Fruit fly (Drosophila melanogaster) whole organism, embryonic: ENCODE measurements around the gene atl.

Source experiments
- Ada2b ChIP-seq: fragments of 200-800 bp; sonication (Bioruptor generic); IDR thresholded peaks from 2 replicates; pipeline ENCODE4 v1.3.6; 2022; ENCODE audit warnings: missing biosample characterization, missing genetic modification characterization
- Awh ChIP-seq: fragments of 200-800 bp; sonication (Bioruptor generic); IDR thresholded peaks from 2 replicates; pipeline ENCODE4, ENCODE4 v1.3.6; 2022; ENCODE audit warnings: missing biosample characterization, missing genetic modification characterization
- Blimp-1 ChIP-seq: fragments of 200-800 bp; sonication (Bioruptor generic); optimal IDR thresholded peaks from 3 replicates; lab custom pipeline; 2018; ENCODE audit warnings: missing biosample characterization, missing genetic modification characterization, mild to moderate bottlenecking, moderate library complexity, missing genetic modification reagents
- CG10274 ChIP-seq: fragments of 200-800 bp; sonication (Bioruptor generic); optimal IDR thresholded peaks from 3 replicates; lab custom pipeline; 2017; ENCODE audit warnings: missing biosample characterization, mild to moderate bottlenecking, missing genetic modification characterization
- CG10654 ChIP-seq: fragments of 200-800 bp; sonication (Bioruptor generic); optimal IDR thresholded peaks from 2 replicates; lab custom pipeline; 2016; ENCODE audit warnings: missing biosample characterization, missing genetic modification characterization
- CG11093 ChIP-seq: fragments of 200-800 bp; sonication (Bioruptor generic); IDR thresholded peaks from 3 replicates; pipeline ENCODE4 v1.3.6; 2022; ENCODE audit warnings: missing biosample characterization, missing genetic modification characterization
- CG11398 ChIP-seq: fragments of 200-800 bp; sonication (Bioruptor generic); optimal IDR thresholded peaks from 2 replicates; lab custom pipeline; 2016; ENCODE audit warnings: missing biosample characterization, missing genetic modification characterization
- CG13296 ChIP-seq: fragments of 200-800 bp; sonication (Bioruptor generic); optimal IDR thresholded peaks from 3 replicates; lab custom pipeline; 2018; ENCODE audit warnings: missing biosample characterization, mild to moderate bottlenecking, missing genetic modification characterization
- CG13624 ChIP-seq: fragments of 200-800 bp; sonication (Bioruptor generic); optimal IDR thresholded peaks from 2 replicates; lab custom pipeline; 2016; ENCODE audit warnings: missing biosample characterization, missing genetic modification characterization
- CG1647 ChIP-seq: fragments of 200-800 bp; sonication (Bioruptor generic); optimal IDR thresholded peaks from 3 replicates; lab custom pipeline; 2016; ENCODE audit warnings: missing biosample characterization, missing genetic modification characterization
- CG17385 ChIP-seq: fragments of 200-800 bp; sonication (Bioruptor generic); optimal IDR thresholded peaks from 3 replicates; lab custom pipeline; 2018; ENCODE audit warnings: missing biosample characterization, mild to moderate bottlenecking, missing genetic modification characterization
- CG17802 ChIP-seq: fragments of 200-800 bp; sonication (Bioruptor generic); optimal IDR thresholded peaks from 2 replicates; lab custom pipeline; 2018; ENCODE audit warnings: missing biosample characterization, mild to moderate bottlenecking, missing genetic modification characterization, moderate library complexity
- CG18599 ChIP-seq: fragments of 200-800 bp; sonication (Bioruptor generic); optimal IDR thresholded peaks from 3 replicates; lab custom pipeline; 2017; ENCODE audit warnings: missing biosample characterization, missing genetic modification characterization, mild to moderate bottlenecking, moderate library complexity, missing genetic modification reagents
- CG2875 ChIP-seq: fragments of 200-800 bp; sonication (Bioruptor generic); optimal IDR thresholded peaks from 2 replicates; lab custom pipeline; 2017; ENCODE audit warnings: missing biosample characterization, mild to moderate bottlenecking, missing genetic modification characterization, missing genetic modification reagents
- CG31224 ChIP-seq: fragments of 200-800 bp; sonication (Bioruptor generic); IDR thresholded peaks from 2 replicates; pipeline ENCODE4 v1.3.6; 2022; ENCODE audit warnings: missing biosample characterization, missing genetic modification characterization
- CG3847 ChIP-seq: fragments of 200-800 bp; sonication (Bioruptor generic); IDR thresholded peaks from 2 replicates; pipeline ENCODE4 v1.3.6; 2022; ENCODE audit warnings: missing biosample characterization, missing genetic modification characterization
- CG4404 ChIP-seq: fragments of 200-800 bp; sonication (Bioruptor generic); IDR thresholded peaks from 2 replicates; pipeline ENCODE4 v1.3.6; 2022; ENCODE audit warnings: missing biosample characterization, missing genetic modification characterization
- CG6654 ChIP-seq: fragments of 200-800 bp; sonication (Bioruptor generic); optimal IDR thresholded peaks from 2 replicates; lab custom pipeline; 2017; ENCODE audit warnings: missing biosample characterization, mild to moderate bottlenecking, missing genetic modification characterization
- CG6689 ChIP-seq: fragments of 200-800 bp; sonication (Bioruptor generic); IDR thresholded peaks from 2 replicates; pipeline ENCODE4 v1.3.6; 2022; ENCODE audit warnings: missing biosample characterization, missing genetic modification characterization
- CG8388 ChIP-seq: fragments of 200-800 bp; sonication (Bioruptor generic); optimal IDR thresholded peaks from 2 replicates; lab custom pipeline; 2019; ENCODE audit warnings: missing biosample characterization, mild to moderate bottlenecking, missing genetic modification characterization, moderate library complexity
- CG9876 ChIP-seq: fragments of 200-800 bp; sonication (Bioruptor generic); optimal IDR thresholded peaks from 2 replicates; lab custom pipeline; 2016; ENCODE audit warnings: missing biosample characterization, missing genetic modification characterization
- CkIIα-i1 ChIP-seq: fragments of 200-800 bp; sonication (Bioruptor generic); IDR thresholded peaks from 2 replicates; pipeline ENCODE4 v1.3.6; 2022; ENCODE audit warnings: missing biosample characterization, missing genetic modification characterization
- Doc3 ChIP-seq: fragments of 200-800 bp; sonication (Bioruptor generic); IDR thresholded peaks from 3 replicates; pipeline ENCODE4 v1.3.6; 2022; ENCODE audit warnings: missing biosample characterization, missing genetic modification characterization; ENCODE audit not compliant: partially characterized antibody
- Eip74EF ChIP-seq, 2 experiments: fragments of 200-800 bp in 1 of 2; fragments of >200 bp in 1 of 2; sonication (Bioruptor generic) in 1 of 2; optimal IDR thresholded peaks; 2 replicates each; lab custom pipeline; 2017 to 2019; ENCODE audit warnings: missing biosample characterization in 2 of 2, missing genetic modification characterization in 2 of 2, mild to moderate bottlenecking in 1 of 2, moderate library complexity in 1 of 2
- Ets97D ChIP-seq: fragments of 200-800 bp; sonication (Bioruptor generic); optimal IDR thresholded peaks from 3 replicates; lab custom pipeline; 2016; ENCODE audit warnings: missing biosample characterization, missing genetic modification characterization
- Gug ChIP-seq: fragments of 200-800 bp; sonication (Bioruptor generic); IDR thresholded peaks from 4 replicates; pipeline ENCODE4 v1.3.6; 2022; ENCODE audit warnings: missing biosample characterization, missing genetic modification characterization
- HLH54F ChIP-seq: fragments of 200-800 bp; sonication (Bioruptor generic); optimal IDR thresholded peaks from 3 replicates; lab custom pipeline; 2016; ENCODE audit warnings: missing biosample characterization, missing genetic modification characterization
- HLHmδ ChIP-seq: fragments of 200-800 bp; sonication (Bioruptor generic); optimal IDR thresholded peaks from 2 replicates; lab custom pipeline; 2018; ENCODE audit warnings: missing biosample characterization, mild to moderate bottlenecking, missing genetic modification characterization, moderate library complexity
- Hr3 ChIP-seq: fragments of 200-800 bp; sonication (Bioruptor generic); optimal IDR thresholded peaks from 3 replicates; lab custom pipeline; 2016; ENCODE audit warnings: missing biosample characterization, missing genetic modification characterization
- MTF-1 ChIP-seq: fragments of 200-800 bp; sonication (Bioruptor generic); optimal IDR thresholded peaks from 2 replicates; lab custom pipeline; 2018; ENCODE audit warnings: missing biosample characterization, mild to moderate bottlenecking, missing genetic modification characterization, borderline replicate concordance
- NC2α ChIP-seq: fragments of 200-800 bp; sonication (Bioruptor generic); optimal IDR thresholded peaks from 2 replicates; lab custom pipeline; 2016; ENCODE audit warnings: missing biosample characterization, missing genetic modification characterization
- Poxn ChIP-seq: fragments of 200-800 bp; sonication (Bioruptor generic); IDR thresholded peaks from 2 replicates; pipeline ENCODE4 v1.3.6; 2022; ENCODE audit warnings: missing biosample characterization, missing genetic modification characterization
- Scr ChIP-seq: fragments of 200-800 bp; sonication (Bioruptor generic); IDR thresholded peaks from 2 replicates; pipeline ENCODE4 v1.3.6; 2022; ENCODE audit warnings: missing biosample characterization, missing genetic modification characterization; ENCODE audit not compliant: partially characterized antibody
- Side ChIP-seq: fragments of 200-800 bp; sonication (Bioruptor generic); optimal IDR thresholded peaks from 2 replicates; lab custom pipeline; 2016; ENCODE audit warnings: missing biosample characterization, missing genetic modification characterization
- Usf ChIP-seq: fragments of 200-800 bp; sonication (Bioruptor generic); optimal IDR thresholded peaks from 2 replicates; lab custom pipeline; 2017; ENCODE audit warnings: missing genotype, missing biosample characterization, missing genetic modification characterization
- Xrp1 ChIP-seq: fragments of 200-800 bp; sonication (Bioruptor generic); IDR thresholded peaks from 2 replicates; pipeline ENCODE4 v1.3.6; 2022; ENCODE audit warnings: missing biosample characterization, missing genetic modification characterization
- aop ChIP-seq: fragments of 200-800 bp; sonication (Bioruptor generic); IDR thresholded peaks from 2 replicates; pipeline ENCODE4 v1.3.6; 2022; ENCODE audit warnings: missing biosample characterization, missing genetic modification characterization
- bab2 ChIP-seq: fragments of 200-800 bp; sonication (Bioruptor generic); optimal IDR thresholded peaks from 2 replicates; lab custom pipeline; 2016; ENCODE audit warnings: missing biosample characterization, missing genetic modification characterization
- bbx ChIP-seq: fragments of 200-800 bp; sonication (Bioruptor generic); IDR thresholded peaks from 2 replicates; pipeline ENCODE4 v1.3.6; 2022; ENCODE audit warnings: missing biosample characterization, missing genetic modification characterization; ENCODE audit not compliant: partially characterized antibody
- bcd ChIP-seq: fragments of 200-800 bp; sonication (Bioruptor generic); optimal IDR thresholded peaks from 2 replicates; lab custom pipeline; 2017; ENCODE audit warnings: missing biosample characterization, mild to moderate bottlenecking, missing genetic modification characterization
- br ChIP-seq: fragments of >200 bp; optimal IDR thresholded peaks from 2 replicates; lab custom pipeline; 2017
- cg ChIP-seq: fragments of 200-800 bp; sonication (Bioruptor generic); optimal IDR thresholded peaks from 3 replicates; lab custom pipeline; 2019; ENCODE audit warnings: missing biosample characterization, mild to moderate bottlenecking, missing genetic modification characterization, moderate library complexity
- crp ChIP-seq, 2 experiments: fragments of 200-800 bp; sonication (Bioruptor generic); optimal IDR thresholded peaks; 2 replicates in 1 of 2; 3 replicates in 1 of 2; lab custom pipeline; 2017; ENCODE audit warnings: missing biosample characterization in 2 of 2, missing genetic modification characterization in 2 of 2, mild to moderate bottlenecking in 1 of 2, moderate library complexity in 1 of 2
- dati ChIP-seq: fragments of 200-800 bp; sonication (Bioruptor generic); IDR thresholded peaks from 2 replicates; pipeline ENCODE4 v1.3.6; 2022; ENCODE audit warnings: missing biosample characterization, missing genetic modification characterization
- ken ChIP-seq: fragments of 200-800 bp; sonication (Bioruptor generic); IDR thresholded peaks from 3 replicates; pipeline ENCODE4 v1.3.6; 2022; ENCODE audit warnings: missing biosample characterization, missing genetic modification characterization
- lab ChIP-seq: fragments of 200-800 bp; sonication (Bioruptor generic); optimal IDR thresholded peaks from 3 replicates; lab custom pipeline; 2017; ENCODE audit warnings: missing biosample characterization, missing genetic modification characterization, mild to moderate bottlenecking, moderate library complexity, missing genetic modification reagents
- pros ChIP-seq: fragments of 200-800 bp; sonication (Bioruptor generic); optimal IDR thresholded peaks from 3 replicates; lab custom pipeline; 2019; ENCODE audit warnings: missing biosample characterization, mild to moderate bottlenecking, missing genetic modification characterization, moderate library complexity
- sens ChIP-seq: fragments of 200-800 bp; sonication (Bioruptor generic); peaks from one replicate; lab custom pipeline; 2016; ENCODE audit warnings: missing biosample characterization, missing genetic modification characterization
- slou ChIP-seq: fragments of 200-800 bp; sonication (Bioruptor generic); optimal IDR thresholded peaks from 3 replicates; lab custom pipeline; 2016; ENCODE audit warnings: missing biosample characterization, missing genetic modification characterization
- sna ChIP-seq: fragments of 200-800 bp; sonication (Bioruptor generic); IDR thresholded peaks from 2 replicates; pipeline ENCODE4 v1.3.6; 2022; ENCODE audit warnings: missing biosample characterization, missing genetic modification characterization; ENCODE audit not compliant: partially characterized antibody

Gene atl

dm6 chr3R:24661679-24662411 is 36.4 kb downstream of the atl start, which contains the start of gene Ppox (continued):
- no peak for TF ChIP-seq CG18599
- TF ChIP-seq CG13624 (GFP tag; lab: Kevin White, UChicago), result no peak
- no peak for TF ChIP-seq Side (GFP tag; lab: Kevin White, UChicago)
- no peak for TF ChIP-seq bcd (GFP tag; lab: Kevin White, UChicago)
- TF ChIP-seq CG10654 (GFP tag; lab: Kevin White, UChicago), result no peak
- TF ChIP-seq CG11093, result no peak
- TF ChIP-seq Ets97D (GFP tag; lab: Kevin White, UChicago), result no peak
- TF ChIP-seq CG11398 (GFP tag; lab: Kevin White, UChicago), result no peak
- no peak for TF ChIP-seq CG31224 (GFP tag; lab: Robert Waterston, UW)
- TF ChIP-seq bbx, result peak; percentile 94
- no peak for TF ChIP-seq Blimp-1 (GFP tag; lab: Kevin White, UChicago)
- no peak for TF ChIP-seq HLHmδ
- TF ChIP-seq dati (GFP tag; lab: Robert Waterston, UW), result no peak
- TF ChIP-seq CG6654 (GFP tag; lab: Kevin White, UChicago), result no peak
- TF ChIP-seq pros, result no peak
- no peak for TF ChIP-seq CkIIα-i1 (GFP tag; lab: Robert Waterston, UW)
- TF ChIP-seq Scr (GFP tag; lab: Robert Waterston, UW), result peak; percentile 91
- TF ChIP-seq slou (GFP tag; lab: Kevin White, UChicago), result no peak
- no peak for TF ChIP-seq CG17802 (tag; lab: Kevin White, UChicago)
- no peak for TF ChIP-seq Gug (GFP tag; lab: Robert Waterston, UW)
- TF ChIP-seq Ada2b (GFP tag; lab: Robert Waterston, UW), result no peak
- TF ChIP-seq ken (GFP tag; lab: Robert Waterston, UW), result no peak
- TF ChIP-seq crp (GFP tag; optimal IDR thresholded peaks at IDR 0.05; lab: Kevin White, UChicago), result peak in 1 of 2 experiments; percentile 55
- TF ChIP-seq CG13296, result no peak
- TF ChIP-seq CG4404 (GFP tag; lab: Robert Waterston, UW), result no peak
- no peak for TF ChIP-seq CG3847 (GFP tag; lab: Robert Waterston, UW)
- no peak for TF ChIP-seq CG8388 (GFP tag; lab: Kevin White, UChicago)
- no peak for TF ChIP-seq CG17385 (GFP tag; lab: Kevin White, UChicago)
- no peak for TF ChIP-seq aop
- TF ChIP-seq MTF-1, result no peak
- TF ChIP-seq Usf (GFP tag; lab: Kevin White, UChicago), result no peak
- TF ChIP-seq lab (GFP tag; lab: Kevin White, UChicago), result no peak
- TF ChIP-seq HLH54F (GFP tag; lab: Kevin White, UChicago), result no peak
- no peak for TF ChIP-seq br
- TF ChIP-seq NC2α (GFP tag; lab: Kevin White, UChicago), result no peak
- no peak for TF ChIP-seq Hr3 (GFP tag; lab: Kevin White, UChicago)
- TF ChIP-seq CG6689 (GFP tag; lab: Robert Waterston, UW), result no peak
- TF ChIP-seq sens (GFP tag; lab: Kevin White, UChicago), result peak; percentile 54
- TF ChIP-seq Xrp1 (GFP tag; lab: Robert Waterston, UW), result no peak
- TF ChIP-seq CG9876 (GFP tag; lab: Kevin White, UChicago), result no peak
- peak; percentile 95 for TF ChIP-seq Doc3
- TF ChIP-seq Eip74EF (GFP tag; optimal IDR thresholded peaks at IDR 0.05; lab: Kevin White, UChicago), result no peak
- TF ChIP-seq cg (GFP tag; lab: Kevin White, UChicago), result no peak
- no peak for TF ChIP-seq CG2875
- TF ChIP-seq bab2 (GFP tag; lab: Kevin White, UChicago), result no peak
- TF ChIP-seq Awh (GFP tag; lab: Robert Waterston, UW), result no peak
- no peak for TF ChIP-seq CG10274 (GFP tag; lab: Kevin White, UChicago)
- no peak for TF ChIP-seq CG1647 (GFP tag; lab: Kevin White, UChicago)
- no peak for TF ChIP-seq Poxn (GFP tag; lab: Robert Waterston, UW)
- peak; percentile 97 for TF ChIP-seq sna (GFP tag; lab: Robert Waterston, UW)
